Worm (Caenorhabditis elegans) whole organism, early embryonic: ENCODE measurements around the gene C39E9.7.

ENCODE experiments used
- aly-1 ChIP-seq: sonication (generic microtip); optimal IDR thresholded peaks from 2 replicates; lab custom pipeline; 2016; ENCODE audit warnings: missing genetic modification characterization, missing compliant biosample characterization
- ama-1 ChIP-seq: fragments of 150-350 bp; optimal IDR thresholded peaks from 2 replicates; lab custom pipeline; 2014
- ceh-13 ChIP-seq: fragments of 200-800 bp; sonication (Bioruptor generic); optimal IDR thresholded peaks from 2 replicates; lab custom pipeline; 2018; ENCODE audit warnings: mild to moderate bottlenecking, missing genetic modification characterization, missing compliant biosample characterization
- ceh-36 ChIP-seq: sonication (generic microtip); optimal IDR thresholded peaks from 2 replicates; lab custom pipeline; 2016; ENCODE audit warnings: missing genetic modification characterization, inconsistent platforms, missing compliant biosample characterization
- flt-1 ChIP-seq: fragments of 200-800 bp; sonication (Bioruptor generic); IDR thresholded peaks from 2 replicates; pipeline ENCODE4 v1.3.6; 2022; ENCODE audit warnings: missing genetic modification characterization, missing compliant biosample characterization
- hmbx-1 ChIP-seq: sonication (generic microtip); optimal IDR thresholded peaks from 2 replicates; lab custom pipeline; 2016; ENCODE audit warnings: mild to moderate bottlenecking, missing genetic modification characterization, missing compliant biosample characterization
- hnd-1 ChIP-seq: sonication (generic microtip); optimal IDR thresholded peaks from 2 replicates; lab custom pipeline; 2016; ENCODE audit warnings: missing genetic modification characterization, missing compliant biosample characterization
- sea-1 ChIP-seq: fragments of 200-800 bp; sonication (Bioruptor generic); conservative IDR thresholded peaks from 2 replicates; pipeline ENCODE4 v1.3.6; 2022; ENCODE audit warnings: missing genetic modification characterization, missing compliant biosample characterization
- tbx-37 ChIP-seq: fragments of 200-800 bp; sonication (Bioruptor generic); conservative IDR thresholded peaks from 2 replicates; pipeline ENCODE4 v1.3.6; 2022; ENCODE audit warnings: missing genetic modification reagents, missing genetic modification characterization, missing compliant biosample characterization

DNA sequence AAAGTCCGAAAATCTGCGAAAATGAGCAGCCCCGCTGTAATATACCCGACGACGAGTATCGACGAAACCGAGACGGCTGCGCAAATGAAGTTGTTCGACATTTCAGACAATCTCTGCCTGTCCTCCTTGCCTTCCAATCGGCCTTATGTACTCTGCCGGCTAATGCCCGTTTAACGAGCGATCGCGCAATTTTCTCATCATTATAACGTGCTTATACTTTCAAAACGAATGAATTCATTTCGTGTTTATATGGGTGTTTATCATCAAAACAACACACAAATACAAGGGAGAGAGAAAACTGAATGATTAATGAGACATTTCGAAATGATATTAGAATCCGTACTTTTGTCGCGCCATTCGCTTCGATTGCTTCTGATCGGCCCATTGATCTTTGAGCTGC is 14.4 kb upstream of the C39E9.7 start, which contains the start of gene col-132:
- TF ChIP-seq aly-1 (tag; lab: Kevin White, UChicago) = no peak
- no peak for TF ChIP-seq sea-1 (GFP tag; lab: Robert Waterston, UW)
- TF ChIP-seq ama-1 (lab: Kevin White, UChicago) = no peak
- no peak for TF ChIP-seq tbx-37 (GFP tag; lab: Robert Waterston, UW)
- TF ChIP-seq hmbx-1 (tag; lab: Kevin White, UChicago) = no peak
- TF ChIP-seq hnd-1 = no peak
- no peak for TF ChIP-seq ceh-36 (tag; lab: Kevin White, UChicago)
- TF ChIP-seq flt-1 (GFP tag; lab: Robert Waterston, UW) = no peak
- no peak for TF ChIP-seq ceh-13 (GFP tag; lab: Kevin White, UChicago)
